Worm (Caenorhabditis elegans) whole organism, L4 larva: Measurements from ENCODE around the gene F10E7.1.

Source experiments
- nhr-25 ChIP-seq: sonication (generic microtip); optimal IDR thresholded peaks from 2 replicates; lab custom pipeline; 2017; ENCODE audit warnings: missing genetic modification characterization, mild to moderate bottlenecking, missing compliant biosample characterization, antibody characterized with exemption, moderate library complexity, borderline replicate concordance; ENCODE audit not compliant: insufficient read depth
- unc-62 ChIP-seq, 3 experiments: fragments of 150-350 bp in 1 of 3; sonication (generic microtip); optimal IDR thresholded peaks in 2 of 3; peaks in 1 of 3; 1 replicate in 1 of 3; 2 replicates in 2 of 3; lab custom pipeline; 2014 to 2017; ENCODE audit warnings: missing biosample characterization in 3 of 3, missing genetic modification characterization in 3 of 3, missing genetic modification reagents in 3 of 3, missing genotype in 1 of 3

DNA sequence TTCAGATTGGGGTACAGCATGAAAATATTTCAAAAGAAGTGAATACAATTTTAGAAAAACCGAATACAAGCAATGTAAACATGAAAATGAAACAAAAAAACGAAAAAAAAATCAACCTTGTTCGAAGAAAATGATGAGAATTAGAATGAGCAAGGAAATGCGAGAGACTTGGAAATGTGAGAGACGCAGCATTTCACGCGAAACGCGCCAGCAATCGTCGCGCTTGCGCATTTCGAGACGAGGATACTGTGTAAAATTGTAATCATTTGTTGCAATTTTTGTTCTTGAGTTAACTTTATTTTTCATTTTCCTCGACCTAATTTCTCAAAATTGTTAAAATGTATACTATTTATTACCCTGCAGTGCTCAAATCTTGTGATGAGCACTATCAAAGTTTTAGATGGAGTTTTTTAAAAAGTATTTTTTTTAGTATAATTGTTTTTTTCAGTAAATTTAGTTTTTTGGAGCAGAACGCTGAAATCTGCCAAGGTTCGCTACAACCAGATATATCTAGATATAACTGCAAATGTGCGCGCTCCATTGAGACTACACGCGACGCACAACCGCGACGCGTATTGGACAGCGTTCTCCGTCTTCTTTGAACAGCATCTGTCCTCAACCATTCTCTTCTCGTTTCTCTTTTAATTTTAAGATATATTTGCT is 25.5 kb downstream of the F10E7.1 start, which contains the start of gene fust-1:
- TF ChIP-seq unc-62 (GFP tag; optimal IDR thresholded peaks at IDR 0.05 in 1 of 2; lab: Kevin White, UChicago) (peak in 1 of 2 experiments; percentile 90), unc-62 (tag; optimal IDR thresholded peaks at IDR 0.05; lab: Kevin White, UChicago) (no peak), nhr-25 (tag; lab: Kevin White, UChicago) (peak; percentile 93)
